Worm (Caenorhabditis elegans) whole organism, L3 larva: ENCODE measurements around the gene F59F5.4.

Source experiments
- ama-1 ChIP-seq: fragments of 150-350 bp; optimal IDR thresholded peaks from 2 replicates; lab custom pipeline; 2018
- elt-1 ChIP-seq: fragments of 150-350 bp; optimal IDR thresholded peaks from 2 replicates; lab custom pipeline; 2014; ENCODE audit warnings: missing biosample characterization, missing genetic modification characterization
- elt-3 ChIP-seq, 3 experiments: fragments of 150-350 bp in 1 of 3; sonication (generic microtip) in 2 of 3; optimal IDR thresholded peaks; 2 replicates in 2 of 3; 4 replicates in 1 of 3; lab custom pipeline; 2014 to 2017; ENCODE audit warnings: missing biosample characterization in 3 of 3, missing genetic modification characterization in 3 of 3
- fkh-2 ChIP-seq: fragments of 150-350 bp; optimal IDR thresholded peaks from 2 replicates; lab custom pipeline; 2014; ENCODE audit warnings: missing biosample characterization, missing genetic modification reagents, missing genetic modification characterization
- fos-1 ChIP-seq: fragments of 150-350 bp; optimal IDR thresholded peaks from 2 replicates; lab custom pipeline; 2014; ENCODE audit warnings: missing biosample characterization, missing genetic modification characterization
- nfya-1 ChIP-seq: sonication (generic microtip); optimal IDR thresholded peaks from 2 replicates; lab custom pipeline; 2017; ENCODE audit warnings: missing genetic modification characterization, mild to moderate bottlenecking, missing compliant biosample characterization, antibody characterized with exemption, moderate library complexity; ENCODE audit not compliant: insufficient read depth
- nhr-11 ChIP-seq: fragments of 150-350 bp; optimal IDR thresholded peaks from 2 replicates; lab custom pipeline; 2014; ENCODE audit warnings: missing biosample characterization, missing genetic modification characterization
- skn-1 ChIP-seq: fragments of 150-350 bp; optimal IDR thresholded peaks from 2 replicates; lab custom pipeline; 2014; ENCODE audit warnings: missing biosample characterization, missing genetic modification characterization
- snpc-4 ChIP-seq: fragments of 150-350 bp; optimal IDR thresholded peaks from 2 replicates; lab custom pipeline; 2014; ENCODE audit warnings: missing biosample characterization, missing genetic modification characterization

ce11 chrX:10566775-10567174, 24.0 kb downstream of the F59F5.4 start:
- TF ChIP-seq fos-1 (tag; lab: Kevin White, UChicago) (no peak), snpc-4 (no peak), ama-1 (lab: Kevin White, UChicago) (no peak), elt-1 (tag; lab: Kevin White, UChicago) (no peak), fkh-2 (tag; lab: Kevin White, UChicago) (no peak), skn-1 (no peak), nhr-11 (tag; lab: Kevin White, UChicago) (no peak), nfya-1 (tag; lab: Kevin White, UChicago) (peak; percentile 61), elt-3 (tag; optimal IDR thresholded peaks at IDR 0.05; lab: Kevin White, UChicago) (no peak)
